Fruit fly (Drosophila melanogaster): Measurements from ENCODE around the gene HGTX.

The HGTX gene

DNA sequence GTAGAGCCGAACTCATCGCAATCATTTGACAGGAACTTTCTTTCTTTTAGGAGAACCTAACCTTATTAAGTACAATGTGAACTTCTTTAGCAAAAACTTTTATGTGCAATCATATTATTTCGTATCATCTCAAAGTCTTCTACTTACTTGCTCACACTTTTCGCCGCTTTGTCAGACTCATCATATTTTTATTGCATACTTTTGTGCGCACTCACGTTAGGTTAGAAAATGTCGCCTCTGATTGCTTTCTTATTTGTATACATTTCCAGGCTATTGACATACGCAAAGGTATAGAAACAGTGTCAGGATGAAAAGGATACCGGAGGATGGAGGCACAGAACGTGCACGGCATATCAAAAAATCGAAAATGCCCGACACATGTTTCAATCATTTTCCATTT is 3.8 kb upstream of the HGTX start:
- no peak for TF ChIP-seq pan (optimal IDR thresholded peaks at IDR 0.05)
- TF ChIP-seq Dll (optimal IDR thresholded peaks at IDR 0.05): no peak
- no peak for TF ChIP-seq psq (optimal IDR thresholded peaks at IDR 0.05)
- TF ChIP-seq CG8478 (optimal IDR thresholded peaks at IDR 0.05): no peak
- no peak for TF ChIP-seq EcR (GFP tag; optimal IDR thresholded peaks at IDR 0.05)
- no peak for TF ChIP-seq usp (GFP tag; optimal IDR thresholded peaks at IDR 0.05)

DNA sequence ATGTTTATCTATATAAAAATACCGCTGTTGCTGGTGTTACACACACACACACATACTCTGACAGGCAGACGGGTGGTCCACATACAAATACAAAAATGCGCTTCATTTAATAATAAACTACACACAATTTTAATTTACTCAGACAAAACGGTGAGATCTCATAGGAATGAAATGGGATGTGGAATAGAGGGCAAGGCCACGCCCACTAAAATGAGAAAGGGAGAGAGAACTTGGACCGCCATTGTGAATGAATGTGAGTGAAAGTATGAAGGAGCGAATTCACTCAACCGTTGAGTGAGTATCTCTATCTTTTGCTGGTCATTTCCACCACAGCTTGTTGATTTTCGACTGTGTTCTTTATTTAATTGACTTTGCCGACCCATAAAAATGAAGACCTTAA is 1.2 kb upstream of the HGTX start:
- TF ChIP-seq Dll (optimal IDR thresholded peaks at IDR 0.05): no peak

DNA sequence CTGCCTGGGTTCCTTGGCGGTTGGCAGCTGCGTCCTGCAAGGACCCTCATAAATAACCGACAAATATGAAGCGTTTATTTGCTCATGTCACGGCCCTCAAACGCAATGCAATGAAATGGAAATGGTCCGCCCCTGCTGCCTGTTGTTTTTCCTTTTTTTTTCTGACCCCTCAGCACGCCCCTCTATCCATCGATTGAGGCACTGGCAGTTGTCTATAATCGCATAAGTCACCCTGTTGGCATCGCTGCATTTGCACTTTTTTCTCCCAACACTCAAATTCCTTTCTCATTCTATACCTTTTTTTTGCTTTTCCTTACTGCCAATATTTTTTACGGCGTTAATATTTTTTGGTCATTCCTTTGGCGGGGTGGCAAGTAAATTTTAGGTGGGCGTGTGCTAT is 7.2 kb downstream of the HGTX start:
- no peak for TF ChIP-seq CG8478 (optimal IDR thresholded peaks at IDR 0.05)
- no peak for TF ChIP-seq EcR (GFP tag; optimal IDR thresholded peaks at IDR 0.05)
- TF ChIP-seq Dll (optimal IDR thresholded peaks at IDR 0.05): no peak

DNA sequence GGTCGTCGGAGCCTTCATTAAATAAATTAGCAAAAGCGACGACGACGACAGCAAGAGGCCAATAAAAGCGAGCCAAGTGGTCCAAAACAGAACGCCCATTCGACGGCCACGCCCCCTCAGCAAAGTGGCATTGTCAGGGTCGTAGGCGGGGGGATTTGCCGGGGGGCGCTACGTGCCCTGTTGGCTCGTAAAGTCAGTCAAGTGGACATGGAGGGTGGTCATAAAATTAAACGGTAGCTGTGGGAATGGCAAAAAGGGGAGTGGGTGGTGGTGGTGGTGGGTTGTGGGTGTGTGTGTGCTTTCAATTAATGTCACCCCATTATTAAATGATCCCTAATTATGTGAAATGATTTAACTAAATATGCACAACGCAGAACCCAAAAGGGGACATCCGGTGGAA is 8.4 kb downstream of the HGTX start:
- no peak for TF ChIP-seq usp (GFP tag; optimal IDR thresholded peaks at IDR 0.05)
- no peak for TF ChIP-seq psq (optimal IDR thresholded peaks at IDR 0.05)
- no peak for TF ChIP-seq EcR (GFP tag; optimal IDR thresholded peaks at IDR 0.05)
- no peak for TF ChIP-seq Dll (optimal IDR thresholded peaks at IDR 0.05)

DNA sequence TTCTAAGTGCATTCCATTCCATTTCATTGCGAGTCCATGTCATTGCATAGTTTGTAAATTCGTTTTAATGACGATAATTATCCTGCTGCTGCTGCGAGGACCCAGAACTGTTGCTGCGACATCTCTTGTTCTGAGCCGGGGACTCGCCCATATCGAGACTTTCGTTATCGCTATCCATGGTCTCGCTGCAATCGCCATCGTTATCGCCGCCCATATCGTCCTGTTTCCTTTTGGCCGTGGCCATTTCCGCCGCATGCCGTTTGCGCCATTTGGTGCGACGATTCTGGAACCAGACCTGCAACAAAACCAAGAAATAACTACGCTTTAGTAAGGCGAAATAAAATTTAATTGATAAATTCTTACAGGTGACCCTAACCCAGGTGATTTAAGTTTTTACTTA is 15.5 kb downstream of the HGTX start:
- no peak for TF ChIP-seq usp (GFP tag; optimal IDR thresholded peaks at IDR 0.05)
- TF ChIP-seq EcR (GFP tag; optimal IDR thresholded peaks at IDR 0.05): no peak
- TF ChIP-seq pan (optimal IDR thresholded peaks at IDR 0.05): no peak
- no peak for TF ChIP-seq psq (optimal IDR thresholded peaks at IDR 0.05)
- no peak for TF ChIP-seq CG8478 (optimal IDR thresholded peaks at IDR 0.05)
- TF ChIP-seq Dll (optimal IDR thresholded peaks at IDR 0.05): no peak

DNA sequence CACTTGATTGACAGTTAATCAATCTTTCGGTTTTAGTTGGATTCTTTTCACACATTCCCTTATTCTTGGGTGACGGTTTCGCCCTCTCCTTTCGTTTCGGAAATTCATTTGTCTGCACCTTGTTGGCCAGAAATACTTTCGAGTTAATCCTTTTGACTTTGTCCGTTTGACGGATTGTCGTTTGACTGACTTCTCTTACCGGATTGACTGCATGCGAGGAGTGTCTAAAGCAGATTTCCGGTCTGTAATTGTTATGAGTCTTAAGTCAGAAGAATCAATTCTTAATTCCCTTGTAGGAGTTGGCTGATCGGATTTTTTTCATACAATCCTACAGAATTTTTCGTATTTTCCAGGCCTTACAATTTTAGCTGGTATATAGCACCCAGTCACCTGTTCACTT is 16.6 kb downstream of the HGTX start:
- TF ChIP-seq EcR (GFP tag; optimal IDR thresholded peaks at IDR 0.05) (no peak), pan (optimal IDR thresholded peaks at IDR 0.05) (no peak), CG8478 (optimal IDR thresholded peaks at IDR 0.05) (no peak), Dll (optimal IDR thresholded peaks at IDR 0.05) (no peak), usp (GFP tag; optimal IDR thresholded peaks at IDR 0.05) (no peak), psq (optimal IDR thresholded peaks at IDR 0.05) (no peak)

DNA sequence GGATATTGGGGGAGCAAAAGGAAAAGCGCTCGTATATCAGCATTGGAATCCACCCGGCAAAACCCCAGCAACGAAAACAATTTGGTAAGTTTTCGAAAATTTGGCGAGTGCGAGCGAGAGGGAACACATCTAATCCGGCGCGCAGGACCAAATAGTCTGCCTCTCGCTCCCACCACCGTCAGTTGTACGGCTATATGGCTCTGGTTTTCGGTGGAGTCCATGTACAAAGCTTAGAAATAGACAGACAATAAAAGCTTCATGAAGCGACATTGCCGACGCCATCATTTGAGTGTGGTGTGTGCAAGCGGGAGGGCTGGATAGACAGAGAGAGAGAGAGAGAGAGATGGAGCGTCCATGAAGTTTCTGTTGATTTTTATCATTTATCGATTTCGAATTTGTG is 19.0 kb downstream of the HGTX start:
- TF ChIP-seq Dll (optimal IDR thresholded peaks at IDR 0.05) (no peak), CG8478 (optimal IDR thresholded peaks at IDR 0.05) (no peak), EcR (GFP tag; optimal IDR thresholded peaks at IDR 0.05) (no peak), psq (optimal IDR thresholded peaks at IDR 0.05) (no peak), pan (optimal IDR thresholded peaks at IDR 0.05) (no peak), usp (GFP tag; optimal IDR thresholded peaks at IDR 0.05) (no peak)

DNA sequence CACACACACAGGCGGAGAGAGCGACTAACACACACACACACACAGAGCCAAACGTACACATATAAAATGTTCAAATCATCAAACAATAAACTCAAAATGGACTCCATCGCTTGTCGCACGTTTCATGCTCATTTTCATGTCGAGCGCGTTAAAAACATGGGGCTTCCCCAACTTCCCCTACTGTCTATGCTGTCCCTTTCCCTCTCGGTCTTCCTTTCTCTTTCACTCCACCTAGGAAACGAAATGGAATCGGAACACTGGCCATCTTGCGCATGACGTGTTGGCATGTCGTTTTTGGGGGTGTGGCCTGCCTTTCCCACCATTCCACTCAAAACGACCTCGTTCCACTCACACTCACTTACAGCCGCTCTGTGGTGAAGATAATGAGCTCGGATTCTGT is 20.4 kb downstream of the HGTX start:
- TF ChIP-seq EcR (GFP tag; optimal IDR thresholded peaks at IDR 0.05) (no peak), Dll (optimal IDR thresholded peaks at IDR 0.05) (no peak), CG8478 (optimal IDR thresholded peaks at IDR 0.05) (peak; percentile 17)

DNA sequence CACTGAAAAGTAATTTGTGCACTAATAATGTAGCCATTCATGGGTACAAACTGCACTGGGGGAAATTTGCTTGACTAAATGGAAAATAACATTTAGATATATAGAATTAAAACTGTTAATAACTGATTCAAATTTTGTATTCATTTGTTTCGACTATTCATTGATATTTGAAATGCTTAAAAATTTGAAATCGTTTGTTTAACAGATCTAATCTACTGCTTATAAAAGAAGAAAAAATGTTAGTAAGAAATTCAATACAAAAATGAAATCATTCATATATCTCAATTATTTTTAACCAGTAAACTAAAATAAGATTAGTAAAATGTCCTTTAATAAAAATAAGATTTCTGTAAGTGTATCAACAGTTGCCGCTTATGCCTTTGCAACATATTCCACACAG is 23.4 kb downstream of the HGTX start:
- TF ChIP-seq psq (optimal IDR thresholded peaks at IDR 0.05): no peak
- TF ChIP-seq CG8478 (optimal IDR thresholded peaks at IDR 0.05): no peak
- TF ChIP-seq Dll (optimal IDR thresholded peaks at IDR 0.05): no peak
- no peak for TF ChIP-seq usp (GFP tag; optimal IDR thresholded peaks at IDR 0.05)
- TF ChIP-seq pan (optimal IDR thresholded peaks at IDR 0.05): no peak
- TF ChIP-seq EcR (GFP tag; optimal IDR thresholded peaks at IDR 0.05): no peak

DNA sequence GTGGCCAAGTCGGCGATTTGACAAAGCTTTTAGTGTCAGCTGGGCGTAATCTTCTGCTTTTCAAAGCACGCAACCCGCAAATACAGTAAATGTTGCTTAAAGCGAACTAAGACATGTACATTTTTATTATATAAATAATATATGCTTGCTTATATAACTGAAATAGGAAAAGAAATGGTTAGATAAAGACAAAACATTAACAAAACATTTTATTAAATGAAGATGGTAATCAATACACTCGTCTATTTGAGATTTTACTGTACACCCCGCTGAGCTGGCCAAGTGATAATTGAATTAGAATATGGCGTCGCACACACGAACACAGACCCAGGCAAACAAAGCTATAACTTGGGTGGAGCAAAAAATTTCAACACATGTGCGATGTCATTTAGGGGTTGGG is 24.7 kb downstream of the HGTX start:
- no peak for TF ChIP-seq EcR (GFP tag; optimal IDR thresholded peaks at IDR 0.05)
- TF ChIP-seq usp (GFP tag; optimal IDR thresholded peaks at IDR 0.05): no peak
- no peak for TF ChIP-seq CG8478 (optimal IDR thresholded peaks at IDR 0.05)
- TF ChIP-seq Dll (optimal IDR thresholded peaks at IDR 0.05): no peak
- TF ChIP-seq pan (optimal IDR thresholded peaks at IDR 0.05): no peak
- no peak for TF ChIP-seq psq (optimal IDR thresholded peaks at IDR 0.05)

DNA sequence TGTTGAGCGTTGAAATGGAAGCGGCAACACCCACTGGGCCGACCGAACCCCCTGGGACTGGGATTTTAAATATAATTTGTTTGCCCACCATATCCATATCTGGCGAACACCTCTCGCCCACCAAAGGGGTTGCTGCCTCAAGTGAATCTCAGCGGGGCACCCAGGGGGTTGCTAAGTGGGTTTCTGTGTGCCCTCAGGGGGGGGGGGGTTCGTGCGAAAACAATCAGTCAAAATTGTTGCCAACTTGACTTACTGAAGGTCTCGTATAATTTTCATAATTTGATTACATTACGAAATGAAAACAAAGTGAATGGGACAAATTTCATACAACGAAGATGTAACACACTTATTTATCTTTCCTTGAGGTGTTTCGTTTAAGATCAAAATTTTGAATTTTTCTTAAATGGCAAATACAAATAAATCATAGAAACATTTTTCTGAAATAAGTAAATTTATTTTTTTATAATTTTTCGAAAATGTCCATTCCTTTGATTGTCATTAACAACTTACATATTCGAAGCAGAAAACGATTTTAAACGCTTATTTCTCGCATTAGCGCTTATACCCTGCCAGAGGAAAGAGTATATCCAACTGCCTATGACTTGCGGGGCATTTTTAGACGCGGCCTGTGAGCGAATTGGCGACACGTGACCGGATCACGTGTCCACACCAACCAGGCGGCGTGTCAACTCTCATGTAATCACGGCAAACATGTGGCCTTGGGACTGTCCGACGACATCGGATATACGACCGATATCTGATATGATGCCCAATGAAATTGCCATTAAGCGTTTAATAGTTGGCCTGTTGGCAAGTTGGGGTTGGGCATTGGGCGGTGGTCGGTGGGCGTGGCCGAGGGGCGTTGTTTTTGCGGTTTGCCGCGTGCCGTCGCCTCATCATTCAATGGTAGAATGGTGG is 29.5 kb downstream of the HGTX start:
- TF ChIP-seq usp (GFP tag; optimal IDR thresholded peaks at IDR 0.05) (no peak), psq (optimal IDR thresholded peaks at IDR 0.05) (no peak), EcR (GFP tag; optimal IDR thresholded peaks at IDR 0.05) (no peak)

DNA sequence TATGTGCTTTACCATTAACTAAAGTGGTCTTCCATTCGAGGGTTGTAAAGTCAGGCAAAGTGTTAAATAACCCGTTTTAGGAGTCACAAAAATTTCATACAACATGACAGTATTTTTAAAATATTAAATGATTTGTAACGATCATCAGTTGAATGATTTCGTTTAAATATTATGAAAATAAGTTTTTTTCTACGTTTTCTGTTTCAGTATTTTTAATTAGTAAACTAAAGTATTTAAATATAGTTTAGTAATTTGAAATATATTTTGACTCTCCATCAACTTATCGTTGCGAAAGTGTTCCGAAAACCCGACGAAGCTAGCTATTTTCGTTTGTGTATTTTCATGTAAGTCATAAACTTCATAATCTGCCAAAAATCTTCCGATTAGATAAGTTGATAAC is 32.2 kb downstream of the HGTX start, which contains the start of gene CG42758:
TSS of gene CG42758 (plus strand) at position 301 of the 400 bp plus-strand sequence.
- no peak for TF ChIP-seq CG8478 (optimal IDR thresholded peaks at IDR 0.05)
- TF ChIP-seq Dll (optimal IDR thresholded peaks at IDR 0.05): no peak
- no peak for TF ChIP-seq usp (GFP tag; optimal IDR thresholded peaks at IDR 0.05)
- no peak for TF ChIP-seq pan (optimal IDR thresholded peaks at IDR 0.05)
- TF ChIP-seq EcR (GFP tag; optimal IDR thresholded peaks at IDR 0.05): no peak

DNA sequence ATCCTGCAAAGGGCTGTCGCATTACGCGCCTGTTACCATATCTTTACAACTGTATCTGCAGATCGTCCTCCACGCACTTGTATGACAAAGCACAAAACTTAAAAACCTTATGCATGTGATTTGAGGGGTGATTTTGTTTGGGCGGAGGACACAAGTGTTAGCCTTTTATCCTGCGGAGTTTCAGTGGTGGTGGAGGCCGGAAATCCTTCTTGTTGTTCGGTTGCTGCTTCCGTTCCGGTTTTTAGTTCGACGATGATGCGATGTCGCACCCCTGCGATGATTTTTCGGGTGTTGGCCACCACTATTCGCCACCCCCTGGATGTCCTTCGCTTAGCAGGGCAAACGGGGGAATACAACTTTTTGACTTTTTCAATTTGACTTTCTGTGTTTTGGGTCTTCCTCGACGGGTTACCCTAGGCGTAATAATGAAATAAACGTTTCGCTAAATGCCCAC is 34.2 kb downstream of the HGTX start:
- TF ChIP-seq Dll (optimal IDR thresholded peaks at IDR 0.05) (no peak), EcR (GFP tag; optimal IDR thresholded peaks at IDR 0.05) (no peak), CG8478 (optimal IDR thresholded peaks at IDR 0.05) (no peak), psq (optimal IDR thresholded peaks at IDR 0.05) (no peak), pan (optimal IDR thresholded peaks at IDR 0.05) (no peak), usp (GFP tag; optimal IDR thresholded peaks at IDR 0.05) (no peak)
